Worm (Caenorhabditis elegans) whole organism, L3 larva: ENCODE measurements around the gene cyp-34A10.

ENCODE experiments used
- R02D3.7 ChIP-seq: fragments of 150-350 bp; optimal IDR thresholded peaks from 2 replicates; lab custom pipeline; 2014; ENCODE audit warnings: missing biosample characterization, missing genetic modification characterization
- aly-2 ChIP-seq: fragments of 150-350 bp; optimal IDR thresholded peaks from 2 replicates; lab custom pipeline; 2014; ENCODE audit warnings: missing biosample characterization, missing genetic modification characterization
- egl-27 ChIP-seq: sonication (generic microtip); optimal IDR thresholded peaks from 4 replicates; lab custom pipeline; 2017; ENCODE audit warnings: missing biosample characterization, missing genetic modification reagents, missing genetic modification characterization
- fos-1 ChIP-seq: fragments of 150-350 bp; optimal IDR thresholded peaks from 2 replicates; lab custom pipeline; 2014; ENCODE audit warnings: missing biosample characterization, missing genetic modification characterization
- jun-1 ChIP-seq: fragments of 150-350 bp; optimal IDR thresholded peaks from 2 replicates; lab custom pipeline; 2014; ENCODE audit warnings: missing biosample characterization, missing genetic modification reagents, missing genetic modification characterization
- lin-39 ChIP-seq: fragments of 150-350 bp; optimal IDR thresholded peaks from 2 replicates; lab custom pipeline; 2018; ENCODE audit warnings: missing biosample characterization, missing genetic modification reagents, missing genetic modification characterization
- nfya-1 ChIP-seq: sonication (generic microtip); optimal IDR thresholded peaks from 2 replicates; lab custom pipeline; 2017; ENCODE audit warnings: missing genetic modification characterization, mild to moderate bottlenecking, missing compliant biosample characterization, antibody characterized with exemption, moderate library complexity; ENCODE audit not compliant: insufficient read depth
- nhr-11 ChIP-seq: fragments of 150-350 bp; optimal IDR thresholded peaks from 2 replicates; lab custom pipeline; 2014; ENCODE audit warnings: missing biosample characterization, missing genetic modification characterization
- nhr-12 ChIP-seq: fragments of 150-350 bp; optimal IDR thresholded peaks from 2 replicates; lab custom pipeline; 2014; ENCODE audit warnings: missing biosample characterization, missing genetic modification characterization
- nhr-237 ChIP-seq: fragments of 150-350 bp; optimal IDR thresholded peaks from 2 replicates; lab custom pipeline; 2014; ENCODE audit warnings: missing biosample characterization, missing genetic modification characterization
- nhr-76 ChIP-seq: fragments of 150-350 bp; sonication (generic microtip); optimal IDR thresholded peaks from 5 replicates; lab custom pipeline; 2014; ENCODE audit warnings: missing biosample characterization, missing genetic modification characterization
- unc-39 ChIP-seq: sonication (generic microtip); optimal IDR thresholded peaks from 4 replicates; lab custom pipeline; 2017; ENCODE audit warnings: missing biosample characterization, missing genetic modification characterization
- ztf-4 ChIP-seq: fragments of 150-350 bp; optimal IDR thresholded peaks from 2 replicates; lab custom pipeline; 2014; ENCODE audit warnings: missing biosample characterization, missing genetic modification characterization

ce11 chrV:4018591-4018990, 45.8 kb upstream of the cyp-34A10 start:
- no peak for TF ChIP-seq nfya-1 (tag; lab: Kevin White, UChicago)
- TF ChIP-seq R02D3.7 (tag; lab: Kevin White, UChicago), result no peak
- no peak for TF ChIP-seq ztf-4 (tag; lab: Kevin White, UChicago)
- TF ChIP-seq nhr-76 (tag; lab: Kevin White, UChicago), result no peak
- no peak for TF ChIP-seq nhr-11 (tag; lab: Kevin White, UChicago)
- no peak for TF ChIP-seq unc-39 (tag; lab: Kevin White, UChicago)
- no peak for TF ChIP-seq fos-1 (tag; lab: Kevin White, UChicago)
- TF ChIP-seq egl-27 (tag; lab: Kevin White, UChicago), result no peak
- no peak for TF ChIP-seq nhr-237 (tag; lab: Kevin White, UChicago)
- no peak for TF ChIP-seq lin-39 (tag; lab: Kevin White, UChicago)
- no peak for TF ChIP-seq aly-2 (tag; lab: Kevin White, UChicago)
- TF ChIP-seq jun-1 (tag; lab: Kevin White, UChicago), result no peak
- no peak for TF ChIP-seq nhr-12
